Worm (Caenorhabditis elegans) whole organism, L4 larva: ENCODE data around the gene dkf-2.

Source experiments
- egl-27 ChIP-seq: sonication (generic microtip); optimal IDR thresholded peaks from 3 replicates; lab custom pipeline; 2017; ENCODE audit warnings: missing biosample characterization, missing genetic modification reagents, missing genetic modification characterization
- nhr-77 ChIP-seq: fragments of 150-350 bp; optimal IDR thresholded peaks from 2 replicates; lab custom pipeline; 2014; ENCODE audit warnings: missing biosample characterization, missing genetic modification characterization
- pha-4 ChIP-seq, 2 experiments: fragments of 150-350 bp in 1 of 2; fragments of 200-800 bp in 1 of 2; sonication (Bioruptor generic) in 1 of 2; IDR thresholded peaks in 1 of 2; optimal IDR thresholded peaks in 1 of 2; 2 replicates each; pipeline versions ENCODE4 v1.3.6 to Lab custom; 2014 to 2022; ENCODE audit warnings: missing genetic modification characterization in 2 of 2, missing genetic modification reagents in 2 of 2, missing biosample characterization in 1 of 2, missing compliant biosample characterization in 1 of 2
- ztf-11 ChIP-seq: fragments of 150-350 bp; optimal IDR thresholded peaks from 2 replicates; lab custom pipeline; 2014; ENCODE audit warnings: missing biosample characterization, missing genetic modification characterization

DNA sequence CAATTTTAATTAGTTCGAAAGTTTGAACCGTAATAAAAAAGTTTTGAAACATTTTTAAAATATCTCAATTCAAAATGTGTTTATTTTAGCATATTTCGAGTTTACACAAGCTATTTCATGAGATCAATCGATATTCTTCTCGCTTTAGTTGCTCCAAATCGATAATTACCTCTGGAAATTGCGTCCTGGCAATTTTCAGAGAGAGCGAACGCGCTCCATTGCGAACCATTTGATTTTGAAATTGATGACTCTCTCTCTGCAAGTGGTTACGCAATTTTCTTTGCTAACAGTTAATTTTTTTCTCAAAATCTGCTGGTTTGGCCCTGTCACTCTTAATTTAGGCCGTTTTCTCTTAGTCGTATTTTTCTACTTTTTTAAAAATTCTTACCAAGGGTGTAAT is 53.1 kb downstream of the dkf-2 start:
- no peak for TF ChIP-seq ztf-11 (tag; lab: Kevin White, UChicago)
- no peak for TF ChIP-seq pha-4 (GFP tag; IDR thresholded peaks at IDR 0.05; lab: Robert Waterston, UW)
- TF ChIP-seq pha-4 (tag; optimal IDR thresholded peaks at IDR 0.05; lab: Kevin White, UChicago), result no peak
- TF ChIP-seq nhr-77 (tag; lab: Kevin White, UChicago), result no peak
- no peak for TF ChIP-seq egl-27
